Worm (Caenorhabditis elegans): ENCODE measurements around the gene F56C4.2.
"Not testable (repeated sequence)": the region's sequence is repeated elsewhere in the genome, so short reads cannot be mapped to it uniquely, and the experiment has no call there.

Gene F56C4.2

ce11 chrIV:10687307-10687706 lies 48.2 kb downstream of the F56C4.2 start, which contains the start of gene R102.2:
R102.2 (plus strand) TSS chrIV:10687607.
- TF ChIP-seq dao-5, W03F9.2, him-1 (tag; optimal IDR thresholded peaks at IDR 0.05): not testable (repeated sequence)

DNA sequence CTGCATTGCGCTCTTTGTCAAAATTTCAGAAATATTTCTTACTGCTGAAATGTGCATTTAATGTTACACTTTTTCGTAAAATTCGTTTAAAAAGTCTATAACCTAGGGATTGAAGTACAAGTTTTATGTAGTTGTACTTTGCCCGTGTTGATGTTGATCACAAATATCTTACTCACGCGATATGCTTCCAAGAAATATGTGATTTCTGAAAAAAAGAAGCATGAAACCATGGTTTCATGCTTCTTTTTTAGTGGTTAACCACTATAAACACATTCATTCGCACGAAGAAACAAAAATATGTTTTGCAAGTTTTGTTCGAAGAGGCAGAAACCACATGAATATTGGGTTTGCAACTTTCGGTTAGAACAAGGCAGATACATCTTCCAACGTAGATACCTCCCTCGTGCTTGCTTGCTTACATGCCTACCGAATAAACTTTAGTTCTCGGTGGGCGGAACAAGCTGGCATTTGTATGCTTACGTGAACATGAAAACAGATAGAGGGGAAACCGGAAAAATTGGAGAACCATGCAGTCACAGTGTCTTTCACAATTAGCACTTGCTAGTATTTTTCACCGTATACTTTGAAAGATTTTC lies 50.0 kb downstream of the F56C4.2 start, which contains the start of gene R102.3:
R102.3 (plus strand) TSS at position 546 of the 596 bp plus-strand sequence.
- no peak for TF ChIP-seq him-1 (tag; optimal IDR thresholded peaks at IDR 0.05)
- TF ChIP-seq W03F9.2 (tag; optimal IDR thresholded peaks at IDR 0.05) = no peak
- TF ChIP-seq dao-5 (tag; optimal IDR thresholded peaks at IDR 0.05) = no peak

DNA sequence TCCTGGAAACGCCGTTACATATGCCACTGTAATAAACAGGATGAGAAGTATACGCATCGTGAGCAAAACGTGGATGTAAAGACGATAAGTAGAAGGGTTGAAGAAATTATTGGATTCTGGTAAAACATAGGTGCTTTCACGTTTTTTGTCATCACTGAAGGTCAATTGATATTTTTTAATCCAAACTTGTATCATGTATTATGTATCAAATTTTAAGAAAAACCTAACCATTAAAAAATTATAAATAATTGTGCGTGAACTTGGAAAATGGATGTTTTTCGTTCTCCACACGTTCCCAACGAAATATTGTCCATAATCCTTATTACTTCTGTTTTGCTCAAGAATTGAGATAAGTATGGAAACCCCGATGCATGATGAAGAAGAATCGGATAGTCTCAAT lies 51.1 kb downstream of the F56C4.2 start, which contains the start of gene R102.8:
R102.8 (minus strand) TSS at position 101 of the 400 bp plus-strand sequence.
- no peak for TF ChIP-seq W03F9.2 (tag; optimal IDR thresholded peaks at IDR 0.05)
- TF ChIP-seq dao-5 (tag; optimal IDR thresholded peaks at IDR 0.05) = no peak
- no peak for TF ChIP-seq him-1 (tag; optimal IDR thresholded peaks at IDR 0.05)

Measured in whole organism, L4/young adult.